Fruit fly (Drosophila melanogaster) Kc167 (cell line): ENCODE results near the gene CG15864.

ENCODE experiments used
- Myc ChIP-seq: fragments of >200 bp; optimal IDR thresholded peaks from 2 replicates; lab custom pipeline; 2017; ENCODE audit warnings: missing external identifiers
- Sin3A ChIP-seq: fragments of >200 bp; optimal IDR thresholded peaks from 2 replicates; lab custom pipeline; 2018; ENCODE audit warnings: missing external identifiers
- h ChIP-seq: fragments of >200 bp; optimal IDR thresholded peaks from 3 replicates; lab custom pipeline; 2018; ENCODE audit warnings: missing external identifiers
- insv ChIP-seq: fragments of >200 bp; optimal IDR thresholded peaks from 3 replicates; lab custom pipeline; 2018; ENCODE audit warnings: missing external identifiers
- psq ChIP-seq: fragments of >200 bp; optimal IDR thresholded peaks from 2 replicates; lab custom pipeline; 2017; ENCODE audit warnings: missing external identifiers
- ttk ChIP-seq: sonication (Bioruptor generic); optimal IDR thresholded peaks from 2 replicates; lab custom pipeline; 2017; ENCODE audit warnings: missing external identifiers

Gene CG15864

DNA sequence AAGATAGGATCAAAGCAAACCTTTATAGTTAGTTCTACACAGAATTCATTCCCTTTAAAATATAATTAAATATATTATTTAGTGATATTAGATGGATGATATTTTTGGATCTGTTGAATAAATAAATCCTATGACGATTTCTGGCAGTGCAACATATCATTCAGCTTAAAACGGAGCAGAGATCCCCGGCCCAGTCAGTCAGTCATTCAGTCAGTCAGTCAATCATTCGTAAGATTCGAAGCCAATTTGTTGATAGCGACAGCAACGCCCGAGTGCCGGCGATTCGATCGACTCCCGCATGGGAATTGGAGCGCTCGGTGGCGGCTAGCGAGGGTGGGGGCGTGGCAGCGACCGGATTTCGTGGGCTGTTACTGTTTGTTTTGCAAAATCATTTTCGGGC is 31.7 kb downstream of the CG15864 start:
- TF ChIP-seq psq (lab: Kevin White, UChicago) (no peak), Myc (no peak), ttk (no peak), insv (lab: Kevin White, UChicago) (no peak), h (lab: Kevin White, UChicago) (no peak), Sin3A (lab: Kevin White, UChicago) (no peak)

- TF ChIP-seq h (lab: Kevin White, UChicago) (no peak), psq (lab: Kevin White, UChicago) (no peak), insv (lab: Kevin White, UChicago) (no peak), Myc (no peak), Sin3A (lab: Kevin White, UChicago) (no peak), ttk (no peak)
Observed at dm6 chr3R:8282727-8283126, 34.5 kb downstream of the CG15864 start.

DNA sequence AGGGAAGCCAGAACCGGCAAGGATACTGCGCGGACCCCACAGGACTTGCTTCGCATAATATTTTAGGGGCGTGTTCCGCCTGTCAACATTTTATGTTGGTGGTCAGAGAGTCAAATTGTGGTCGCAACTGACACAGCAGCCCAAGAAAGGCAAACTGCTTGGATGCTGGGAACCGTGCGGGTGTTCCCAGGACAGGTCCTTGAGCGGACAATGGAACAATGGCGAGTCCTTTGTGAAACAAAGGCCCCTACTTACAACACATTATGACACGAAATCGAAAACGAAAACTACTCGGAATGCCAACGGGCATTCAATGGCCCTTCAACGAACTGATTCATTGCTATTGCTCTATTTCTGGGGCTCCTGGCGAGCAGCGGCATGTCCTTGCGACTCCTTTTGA is 36.0 kb downstream of the CG15864 start:
- TF ChIP-seq h (lab: Kevin White, UChicago) (no peak), ttk (no peak), psq (lab: Kevin White, UChicago) (no peak), Myc (no peak), Sin3A (lab: Kevin White, UChicago) (no peak), insv (lab: Kevin White, UChicago) (no peak)

dm6 chr3R:8285727-8286344 is 37.6 kb downstream of the CG15864 start:
- no peak for TF ChIP-seq insv (lab: Kevin White, UChicago)
- no peak for TF ChIP-seq psq (lab: Kevin White, UChicago)
- no peak for TF ChIP-seq ttk
- TF ChIP-seq Myc, result no peak
- no peak for TF ChIP-seq h (lab: Kevin White, UChicago)
- no peak for TF ChIP-seq Sin3A (lab: Kevin White, UChicago)

- TF ChIP-seq psq (lab: Kevin White, UChicago), result no peak
- TF ChIP-seq ttk, result no peak
- TF ChIP-seq h (lab: Kevin White, UChicago), result no peak
- no peak for TF ChIP-seq insv (lab: Kevin White, UChicago)
- TF ChIP-seq Myc, result no peak
- no peak for TF ChIP-seq Sin3A (lab: Kevin White, UChicago)
Observed at dm6 chr3R:8287697-8288096, 39.5 kb downstream of the CG15864 start, which contains the start of gene Nazo. Gene Nazo (plus strand): TSS chr3R:8287876.

DNA sequence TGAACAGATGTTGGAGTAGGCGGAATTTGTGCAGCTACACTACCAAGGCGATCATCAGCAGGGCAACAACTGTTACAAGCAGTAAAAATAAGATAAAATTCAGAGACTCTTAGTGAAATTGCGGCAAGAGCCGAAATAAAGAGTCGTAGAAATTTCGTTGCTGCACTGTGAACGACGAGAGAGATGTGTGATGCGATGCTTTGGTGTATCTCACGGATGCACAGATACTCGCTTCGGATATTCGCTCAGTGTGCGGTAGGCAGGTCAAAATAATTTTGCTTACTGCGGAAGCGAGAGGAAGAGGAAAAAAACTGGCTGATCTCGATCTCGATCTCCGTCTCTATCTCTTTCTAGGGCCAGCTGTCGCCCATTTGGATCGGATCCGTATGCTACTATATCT is 40.6 kb downstream of the CG15864 start:
- TF ChIP-seq Sin3A (lab: Kevin White, UChicago) (no peak), insv (lab: Kevin White, UChicago) (no peak), psq (lab: Kevin White, UChicago) (no peak), Myc (no peak), ttk (no peak), h (lab: Kevin White, UChicago) (no peak)

dm6 chr3R:8290478-8290877 is 42.2 kb downstream of the CG15864 start, which contains the start of gene CG11672:
Gene CG11672 (minus strand): TSS chr3R:8290578.
- TF ChIP-seq h (lab: Kevin White, UChicago), result no peak
- TF ChIP-seq ttk, result no peak
- no peak for TF ChIP-seq insv (lab: Kevin White, UChicago)
- no peak for TF ChIP-seq Myc
- no peak for TF ChIP-seq Sin3A (lab: Kevin White, UChicago)
- TF ChIP-seq psq (lab: Kevin White, UChicago), result no peak

- no peak for TF ChIP-seq h (lab: Kevin White, UChicago)
- TF ChIP-seq Sin3A (lab: Kevin White, UChicago), result no peak
- TF ChIP-seq insv (lab: Kevin White, UChicago), result no peak
- no peak for TF ChIP-seq ttk
- TF ChIP-seq Myc, result no peak
- TF ChIP-seq psq (lab: Kevin White, UChicago), result no peak
Observed at dm6 chr3R:8290940-8291339, 42.7 kb downstream of the CG15864 start, which contains the start of gene CG31464. Gene CG31464 (plus strand): TSS chr3R:8291240.

- no peak for TF ChIP-seq h (lab: Kevin White, UChicago)
- no peak for TF ChIP-seq insv (lab: Kevin White, UChicago)
- TF ChIP-seq Myc, result no peak
- no peak for TF ChIP-seq Sin3A (lab: Kevin White, UChicago)
- TF ChIP-seq psq (lab: Kevin White, UChicago), result no peak
- no peak for TF ChIP-seq ttk
Observed at dm6 chr3R:8292034-8292433, 43.8 kb downstream of the CG15864 start, which contains the start of gene CG31463. Gene CG31463 (plus strand): TSS chr3R:8292335.
